Fruit fly (Drosophila melanogaster): ENCODE measurements around the gene CG31676.

The CG31676 gene

dm6 chr2L:20794656-20795055, 45.9 kb upstream of the CG31676 start:
- peak in 1 of 2 experiments; percentile 56 for TF ChIP-seq Pdp1 (GFP tag; optimal IDR thresholded peaks at IDR 0.05)
- peak; percentile 24 for TF ChIP-seq sens (GFP tag)
- TF ChIP-seq CG4730 (GFP tag; IDR thresholded peaks at IDR 0.05) = 0 out of 2 replicates have a peak, but pooled peaks have one; percentile 7
- TF ChIP-seq ems (GFP tag; optimal IDR thresholded peaks at IDR 0.05) = no peak
- TF ChIP-seq unpg (GFP tag; optimal IDR thresholded peaks at IDR 0.05) = no peak
- peak; percentile 9 for TF ChIP-seq CG13894 (tag; optimal IDR thresholded peaks at IDR 0.05)
- peak; percentile 15 for TF ChIP-seq Med (GFP tag)
- TF ChIP-seq pros (GFP tag; optimal IDR thresholded peaks at IDR 0.05) = peak; percentile 64
- peak; percentile 60; the same call in 1 of the 2 replicates for TF ChIP-seq vvl (GFP tag; IDR thresholded peaks at IDR 0.05)
- peak; percentile 66; the same call in 2 of the 4 replicates for TF ChIP-seq chinmo (GFP tag; IDR thresholded peaks at IDR 0.05; ENCODE audit: partially characterized antibody)
- TF ChIP-seq z (GFP tag; IDR thresholded peaks at IDR 0.05) = peak; percentile 67; the same call in 1 of the 3 replicates
- no peak for TF ChIP-seq CG3726 (GFP tag; IDR thresholded peaks at IDR 0.05)
- TF ChIP-seq kni (GFP tag; optimal IDR thresholded peaks at IDR 0.05) = peak; percentile 22
- no peak for TF ChIP-seq lola (GFP tag; optimal IDR thresholded peaks at IDR 0.05)
- TF ChIP-seq CG6791 (GFP tag; IDR thresholded peaks at IDR 0.05; ENCODE audit: partially characterized antibody) = peak; percentile 25; the same call in 1 of the 3 replicates

- TF ChIP-seq HLH3B (GFP tag; IDR thresholded peaks at IDR 0.05) (no peak), CG3726 (GFP tag; IDR thresholded peaks at IDR 0.05) (no peak), Pdp1 (GFP tag; optimal IDR thresholded peaks at IDR 0.05) (peak in 1 of 2 experiments; percentile 64), Ssrp (tag; optimal IDR thresholded peaks at IDR 0.05) (no peak), fd3F (GFP tag; optimal IDR thresholded peaks at IDR 0.05) (no peak), CG13894 (tag; optimal IDR thresholded peaks at IDR 0.05) (peak; percentile 74), zfh1 (GFP tag; IDR thresholded peaks at IDR 0.05) (0 out of 3 replicates have a peak, but pooled peaks have one; percentile 4), cg (GFP tag; optimal IDR thresholded peaks at IDR 0.05) (peak; percentile 12), emc (GFP tag; optimal IDR thresholded peaks at IDR 0.05) (no peak), Elba2 (GFP tag; optimal IDR thresholded peaks at IDR 0.05) (peak; percentile 54), chif (GFP tag; optimal IDR thresholded peaks at IDR 0.05) (no peak)
These were observed 44.8 kb upstream of the CG31676 start for dm6 chr2L:20795774-20796173.

- TF ChIP-seq tna (GFP tag; IDR thresholded peaks at IDR 0.05; ENCODE audit: partially characterized antibody) = 0 out of 2 replicates have a peak, but pooled peaks have one; percentile 26
- TF ChIP-seq CG13287 (GFP tag; IDR thresholded peaks at IDR 0.05; ENCODE audit: partially characterized antibody) = peak; percentile 22; the same call in 1 of the 2 replicates
- TF ChIP-seq bbx (GFP tag; IDR thresholded peaks at IDR 0.05; ENCODE audit: partially characterized antibody) = peak; percentile 53; the same call in 1 of the 2 replicates
- no peak for TF ChIP-seq maf-S (GFP tag; optimal IDR thresholded peaks at IDR 0.05)
- TF ChIP-seq Jarid2 (GFP tag; optimal IDR thresholded peaks at IDR 0.05) = peak; percentile 84
- TF ChIP-seq CG9797 (GFP tag; optimal IDR thresholded peaks at IDR 0.05) = no peak
- peak; percentile 73 for TF ChIP-seq Lhr (GFP tag; optimal IDR thresholded peaks at IDR 0.05)
- peak; percentile 58 for TF ChIP-seq scrt (GFP tag; optimal IDR thresholded peaks at IDR 0.05)
- TF ChIP-seq rib (GFP tag; IDR thresholded peaks at IDR 0.05) = 0 out of 2 replicates have a peak, but pooled peaks have one; percentile 40
- peak; percentile 31; the same call in 1 of the 2 replicates for TF ChIP-seq unc-4 (GFP tag; IDR thresholded peaks at IDR 0.05; ENCODE audit: partially characterized antibody)
- peak; percentile 76 for TF ChIP-seq Dp (GFP tag; optimal IDR thresholded peaks at IDR 0.05)
- TF ChIP-seq Atf-2 (GFP tag; optimal IDR thresholded peaks at IDR 0.05) = no peak
- no peak for TF ChIP-seq NK7.1 (GFP tag; optimal IDR thresholded peaks at IDR 0.05)
- no peak for TF ChIP-seq pho (GFP tag; optimal IDR thresholded peaks at IDR 0.05)
- TF ChIP-seq stc (GFP tag; IDR thresholded peaks at IDR 0.05) = peak; percentile 13; the same call in 1 of the 2 replicates
- 0 out of 3 replicates have a peak, but pooled peaks have one; percentile 12 for TF ChIP-seq Mrtf (GFP tag; IDR thresholded peaks at IDR 0.05)
- TF ChIP-seq CG17361 (GFP tag; IDR thresholded peaks at IDR 0.05) = peak; percentile 37; the same call in 1 of the 3 replicates
- TF ChIP-seq pita (GFP tag; optimal IDR thresholded peaks at IDR 0.05) = peak; percentile 63
- TF ChIP-seq eve (GFP tag; optimal IDR thresholded peaks at IDR 0.05) = peak in 1 of 2 experiments; percentile 59
- TF ChIP-seq CG9817 (tag; optimal IDR thresholded peaks at IDR 0.05) = peak; percentile 7
- peak; percentile 55 for TF ChIP-seq B-H2 (GFP tag; optimal IDR thresholded peaks at IDR 0.05)
- TF ChIP-seq nerfin-2 (GFP tag; IDR thresholded peaks at IDR 0.05; ENCODE audit: partially characterized antibody) = 0 out of 2 replicates have a peak, but pooled peaks have one; percentile 26
These were observed 43.6 kb upstream of the CG31676 start, which contains the start of gene vari for dm6 chr2L:20796758-20797514. TSS of gene vari (minus strand) at chr2L:20797042.

Measured in whole organism, embryonic.